Worm (Caenorhabditis elegans) whole organism, L4/young adult: ENCODE measurements around the gene ahsa-1.

ENCODE experiments used
- dao-5 ChIP-seq: sonication (generic microtip); optimal IDR thresholded peaks from 2 replicates; lab custom pipeline; 2016; ENCODE audit warnings: missing genotype, missing genetic modification characterization, moderate library complexity, missing compliant biosample characterization
- him-1 ChIP-seq: sonication (generic microtip); optimal IDR thresholded peaks from 2 replicates; lab custom pipeline; 2016; ENCODE audit warnings: missing genotype, missing genetic modification reagents, missing genetic modification characterization, missing compliant biosample characterization

- TF ChIP-seq him-1 = no peak
- TF ChIP-seq dao-5 (tag; lab: Kevin White, UChicago) = no peak
Observed at ce11 chrV:15127413-15127812, 42.2 kb upstream of the ahsa-1 start, which contains the start of gene srj-27.
